Worm (Caenorhabditis elegans): Measurements from ENCODE around the gene dlc-1.

The dlc-1 gene

DNA sequence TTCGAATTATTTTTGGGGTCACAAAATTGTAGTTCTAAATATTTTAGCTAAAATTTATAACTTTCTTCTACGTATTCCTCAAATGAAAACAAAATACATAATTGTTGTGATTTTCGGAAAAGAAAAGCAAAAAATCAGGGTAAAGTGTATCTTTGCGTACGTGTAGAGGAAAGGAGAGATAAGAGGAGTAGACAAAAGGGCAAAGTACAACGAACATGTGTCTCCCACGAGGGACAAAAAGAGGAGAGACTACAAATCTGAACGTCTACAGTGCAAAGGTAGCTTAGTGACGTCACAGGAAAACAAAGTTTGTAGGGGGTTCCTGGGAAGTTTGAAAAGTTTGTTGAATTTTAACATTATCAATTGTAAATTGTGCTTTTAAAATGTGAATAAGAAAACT, 16.1 kb downstream of the dlc-1 start:
- peak; percentile 39 for TF ChIP-seq elt-2 (tag; optimal IDR thresholded peaks at IDR 0.05)
- TF ChIP-seq odd-2 (tag; optimal IDR thresholded peaks at IDR 0.05) = no peak
- TF ChIP-seq hlh-30 (tag; optimal IDR thresholded peaks at IDR 0.05; ENCODE audit: insufficient read depth) = peak; percentile 18
- no peak for TF ChIP-seq ceh-30 (tag; optimal IDR thresholded peaks at IDR 0.05)

DNA sequence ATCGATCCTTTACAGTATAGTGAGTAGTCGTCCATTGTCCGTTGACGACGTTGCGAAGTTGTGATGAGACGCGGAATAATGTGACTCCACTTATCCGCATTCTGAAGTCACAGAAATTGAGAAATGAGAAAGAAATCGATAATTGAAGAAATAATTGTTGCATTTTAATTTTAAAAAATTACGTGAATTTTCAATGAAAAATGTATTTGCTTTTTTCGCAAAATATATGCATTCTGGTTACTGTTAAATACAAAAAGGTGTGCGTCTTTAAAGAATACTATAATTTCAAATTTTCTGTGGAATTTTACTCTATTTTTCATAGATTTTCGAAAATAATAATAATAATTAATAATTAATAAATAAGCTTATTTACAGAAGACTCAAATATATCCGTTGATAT, 16.8 kb downstream of the dlc-1 start, which contains the start of gene let-721:
TSS of gene let-721 (minus strand) at position 101 of the 400 bp plus-strand sequence.
- TF ChIP-seq Y22D7AL.16 (tag; optimal IDR thresholded peaks at IDR 0.05) (no peak), odd-2 (tag; optimal IDR thresholded peaks at IDR 0.05) (no peak), ceh-31 (tag; optimal IDR thresholded peaks at IDR 0.05) (no peak), C38D4.7 (GFP tag; optimal IDR thresholded peaks at IDR 0.05) (no peak), ztf-16 (tag; optimal IDR thresholded peaks at IDR 0.05) (no peak), sox-4 (tag; optimal IDR thresholded peaks at IDR 0.05) (no peak), ceh-45 (GFP tag; IDR thresholded peaks at IDR 0.05) (no peak), npax-4 (tag; optimal IDR thresholded peaks at IDR 0.05) (no peak), ceh-24 (tag; optimal IDR thresholded peaks at IDR 0.05) (no peak), K09A11.1 (tag; optimal IDR thresholded peaks at IDR 0.05; ENCODE audit: insufficient read depth) (no peak), pros-1 (tag; optimal IDR thresholded peaks at IDR 0.05) (no peak), fkh-6 (tag; optimal IDR thresholded peaks at IDR 0.05) (no peak), pax-1 (tag; optimal IDR thresholded peaks at IDR 0.05) (no peak), F13H6.1 (tag; optimal IDR thresholded peaks at IDR 0.05) (no peak)

DNA sequence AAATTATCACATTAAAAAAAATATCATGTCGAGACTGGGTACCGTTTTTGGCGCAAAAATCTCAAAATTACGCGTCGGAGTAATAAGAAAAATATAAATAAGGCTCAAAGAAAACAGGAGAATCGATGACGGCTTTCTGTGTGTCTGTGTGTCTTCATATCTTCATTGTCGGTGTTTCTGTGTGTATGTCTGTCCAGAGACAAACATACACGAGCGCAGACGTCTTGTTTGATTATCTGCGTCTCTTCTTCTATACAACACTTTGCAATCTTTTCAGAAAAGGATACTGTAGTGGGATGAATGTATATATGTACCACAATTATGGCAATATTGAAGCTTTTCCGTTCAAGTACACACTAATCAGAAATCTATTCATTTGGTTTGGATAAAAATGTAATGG, 19.2 kb downstream of the dlc-1 start, which contains the start of gene C05D11.13:
TSS of gene C05D11.13 (minus strand) at position 252 of the 400 bp plus-strand sequence.
- TF ChIP-seq nfya-1 (tag; optimal IDR thresholded peaks at IDR 0.05) (peak; percentile 6), lim-6 (tag; optimal IDR thresholded peaks at IDR 0.05) (no peak), elt-2 (tag; optimal IDR thresholded peaks at IDR 0.05) (peak; percentile 30), pag-3 (tag; optimal IDR thresholded peaks at IDR 0.05; ENCODE audit: borderline replicate concordance) (no peak), unc-86 (tag; optimal IDR thresholded peaks at IDR 0.05) (peak; percentile 4), ceh-34 (tag; optimal IDR thresholded peaks at IDR 0.05) (no peak), unc-42 (tag; optimal IDR thresholded peaks at IDR 0.05) (no peak), madf-2 (tag; optimal IDR thresholded peaks at IDR 0.05) (no peak), ceh-2 (tag; optimal IDR thresholded peaks at IDR 0.05) (no peak), tbx-2 (tag; optimal IDR thresholded peaks at IDR 0.05) (peak; percentile 16), che-1 (tag; optimal IDR thresholded peaks at IDR 0.05) (no peak), sox-2 (GFP tag; IDR thresholded peaks at IDR 0.05) (no peak), nhr-232 (tag; optimal IDR thresholded peaks at IDR 0.05) (no peak), ceh-14 (tag; optimal IDR thresholded peaks at IDR 0.05) (no peak), unc-55 (GFP tag; optimal IDR thresholded peaks at IDR 0.05) (peak; percentile 41), ahr-1 (tag; optimal IDR thresholded peaks at IDR 0.05) (no peak), gmeb-2 (tag; optimal IDR thresholded peaks at IDR 0.05) (no peak), hlh-30 (tag; optimal IDR thresholded peaks at IDR 0.05; ENCODE audit: insufficient read depth) (no peak), ceh-45 (GFP tag; IDR thresholded peaks at IDR 0.05) (no peak), ref-2 (tag; optimal IDR thresholded peaks at IDR 0.05) (peak; percentile 28), ttx-3 (tag; optimal IDR thresholded peaks at IDR 0.05) (no peak), pha-2 (tag; optimal IDR thresholded peaks at IDR 0.05) (no peak)

DNA sequence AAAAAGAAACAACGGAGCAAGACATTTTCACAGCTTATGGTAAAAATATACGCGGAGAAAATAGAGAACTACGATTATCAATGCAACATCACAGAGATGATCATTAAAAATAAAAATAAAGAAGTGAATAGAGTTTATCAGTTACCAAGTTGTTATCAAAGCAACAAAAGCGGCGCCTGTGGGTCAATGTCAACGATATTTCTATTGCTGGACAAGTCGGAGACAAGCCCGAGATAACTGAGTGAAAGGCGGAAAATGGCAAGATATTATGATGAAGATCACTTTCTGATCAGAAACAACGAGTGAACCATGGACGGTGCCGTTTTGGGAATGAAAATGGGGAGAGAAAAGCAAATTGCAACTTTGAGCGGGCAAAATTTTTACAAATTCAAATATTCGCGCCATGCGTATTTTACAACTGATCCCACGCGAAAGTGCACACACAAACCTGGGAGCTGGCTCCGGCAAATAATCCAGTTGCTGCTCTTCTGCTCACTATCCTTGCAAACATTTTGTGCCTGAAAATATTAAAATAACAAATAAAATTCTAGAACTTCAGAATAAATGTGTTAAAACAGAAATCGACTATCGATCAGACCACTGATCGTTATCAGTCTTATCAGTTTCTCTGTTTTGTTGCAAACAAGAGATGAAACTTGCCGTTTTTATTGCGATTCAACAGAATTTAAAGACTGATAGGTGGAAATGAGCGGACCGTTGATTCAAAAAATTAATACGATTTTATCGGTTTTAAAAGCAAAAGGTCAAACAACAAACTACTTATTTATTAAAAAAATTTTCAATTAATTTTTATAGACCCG, 21.1 kb downstream of the dlc-1 start, which contains the start of gene mel-32:
TSS of gene mel-32 (minus strand) at position 696 of the 821 bp plus-strand sequence.
- TF ChIP-seq ceh-30 (tag; optimal IDR thresholded peaks at IDR 0.05) (no peak), ceh-2 (tag; optimal IDR thresholded peaks at IDR 0.05) (no peak), fax-1 (tag; optimal IDR thresholded peaks at IDR 0.05) (no peak), T23F11.4 (GFP tag; optimal IDR thresholded peaks at IDR 0.05) (no peak), elt-2 (tag; optimal IDR thresholded peaks at IDR 0.05) (peak; percentile 61), rnt-1 (tag; optimal IDR thresholded peaks at IDR 0.05) (no peak), ama-1 (optimal IDR thresholded peaks at IDR 0.05) (no peak), ceh-14 (tag; optimal IDR thresholded peaks at IDR 0.05) (no peak), odd-2 (tag; optimal IDR thresholded peaks at IDR 0.05) (no peak)

Measured in whole organism, late embryonic.